Fruit fly (Drosophila melanogaster) whole organism, pupa: ENCODE data around the gene Lcch3.

Source experiments
- CG10348 ChIP-seq: fragments of 200-800 bp; sonication (Bioruptor generic); IDR thresholded peaks from 2 replicates; pipeline ENCODE4 v1.3.6; 2022; ENCODE audit warnings: missing biosample characterization, missing genetic modification characterization
- CG13204 ChIP-seq: fragments of 200-800 bp; sonication (Bioruptor generic); optimal IDR thresholded peaks from 2 replicates; lab custom pipeline; 2018; ENCODE audit warnings: missing biosample characterization, mild to moderate bottlenecking, missing genetic modification characterization, moderate library complexity
- CG15710 ChIP-seq: fragments of 200-800 bp; sonication (Bioruptor generic); optimal IDR thresholded peaks from 2 replicates; lab custom pipeline; 2018; ENCODE audit warnings: missing biosample characterization, mild to moderate bottlenecking, missing genetic modification characterization, moderate library complexity
- CG17806 ChIP-seq: fragments of 200-800 bp; sonication (Bioruptor generic); optimal IDR thresholded peaks from 2 replicates; lab custom pipeline; 2018; ENCODE audit warnings: missing biosample characterization, mild to moderate bottlenecking, missing genetic modification characterization, moderate library complexity
- CG8159 ChIP-seq: fragments of 200-800 bp; sonication (Bioruptor generic); optimal IDR thresholded peaks from 3 replicates; lab custom pipeline; 2018; ENCODE audit warnings: missing biosample characterization, mild to moderate bottlenecking, missing genetic modification characterization, moderate library complexity
- EcR ChIP-seq: fragments of 200-800 bp; sonication (Bioruptor generic); optimal IDR thresholded peaks from 3 replicates; lab custom pipeline; 2019; ENCODE audit warnings: missing biosample characterization, missing genetic modification characterization, mild to moderate bottlenecking, moderate library complexity, missing genetic modification reagents
- Snoo ChIP-seq: fragments of 200-800 bp; sonication (Bioruptor generic); optimal IDR thresholded peaks from 3 replicates; lab custom pipeline; 2017; ENCODE audit warnings: missing biosample characterization, mild to moderate bottlenecking, missing genetic modification characterization, inconsistent platforms
- fd96Ca ChIP-seq: fragments of 200-800 bp; sonication (Bioruptor generic); IDR thresholded peaks from 3 replicates; pipeline ENCODE4 v1.3.6; 2022; ENCODE audit warnings: missing biosample characterization, missing genetic modification characterization
- gl ChIP-seq: fragments of 200-800 bp; sonication (Bioruptor generic); optimal IDR thresholded peaks from 2 replicates; lab custom pipeline; 2018; ENCODE audit warnings: missing biosample characterization, mild to moderate bottlenecking, missing genetic modification characterization
- rn ChIP-seq: fragments of 200-800 bp; sonication (Bioruptor generic); IDR thresholded peaks from 2 replicates; pipeline ENCODE4 v1.3.6; 2022; ENCODE audit warnings: missing biosample characterization, missing genetic modification characterization

dm6 chrX:15893732-15894264, 31.1 kb upstream of the Lcch3 start:
- TF ChIP-seq EcR: no peak
- TF ChIP-seq CG17806 (tag; lab: Kevin White, UChicago): no peak
- TF ChIP-seq CG8159 (tag; lab: Kevin White, UChicago): no peak
- TF ChIP-seq CG10348 (GFP tag; lab: Robert Waterston, UW): no peak
- no peak for TF ChIP-seq CG13204 (GFP tag; lab: Kevin White, UChicago)
- TF ChIP-seq Snoo (tag; lab: Kevin White, UChicago): no peak
- TF ChIP-seq rn (GFP tag; lab: Robert Waterston, UW): no peak
- no peak for TF ChIP-seq CG15710 (tag; lab: Kevin White, UChicago)
- no peak for TF ChIP-seq gl (tag; lab: Kevin White, UChicago)
- TF ChIP-seq fd96Ca: no peak
